Worm (Caenorhabditis elegans): ENCODE measurements around the gene dkc-1.

dkc-1 gene

ce11 chrIII:10706972-10707438 lies 41.2 kb upstream of the dkc-1 start, which contains the start of the genes Y39A1A.21 and Y39A1A.22 (continued):
- peak; percentile 79 for TF ChIP-seq rcor-1 (GFP tag; IDR thresholded peaks at IDR 0.05)
- TF ChIP-seq rpc-1 (optimal IDR thresholded peaks at IDR 0.05): no peak
- no peak for TF ChIP-seq rpc-1 (tag; optimal IDR thresholded peaks at IDR 0.05)
- TF ChIP-seq attf-6 (GFP tag; IDR thresholded peaks at IDR 0.05): no peak
- TF ChIP-seq Y53G8AR.9 (GFP tag; conservative IDR thresholded peaks at IDR 0.05): peak; percentile 91
- TF ChIP-seq T07F8.4 (tag; optimal IDR thresholded peaks at IDR 0.05): no peak
- TF ChIP-seq lin-54 (GFP tag; optimal IDR thresholded peaks at IDR 0.05): peak; percentile 80
- peak; percentile 50 for TF ChIP-seq chd-7 (tag; optimal IDR thresholded peaks at IDR 0.05)
- TF ChIP-seq C06A6.2 (GFP tag; conservative IDR thresholded peaks at IDR 0.05): peak; percentile 37; the same call in 1 of the 2 replicates
- TF ChIP-seq hlh-12 (tag; optimal IDR thresholded peaks at IDR 0.05): no peak
- no peak for TF ChIP-seq F57C9.4 (tag; optimal IDR thresholded peaks at IDR 0.05)
- no peak for TF ChIP-seq ztf-22 (GFP tag; optimal IDR thresholded peaks at IDR 0.05)
- no peak for TF ChIP-seq F57A8.1 (GFP tag; optimal IDR thresholded peaks at IDR 0.05)
- TF ChIP-seq ztf-25 (GFP tag; IDR thresholded peaks at IDR 0.05): no peak
- TF ChIP-seq Y67H2A.10 (GFP tag; conservative IDR thresholded peaks at IDR 0.05): no peak
- no peak for TF ChIP-seq ets-4 (GFP tag; optimal IDR thresholded peaks at IDR 0.05)
- peak; percentile 84 for TF ChIP-seq madf-6 (GFP tag; IDR thresholded peaks at IDR 0.05)
- no peak for TF ChIP-seq sea-2 (GFP tag; IDR thresholded peaks at IDR 0.05)
- TF ChIP-seq ceh-27 (GFP tag; optimal IDR thresholded peaks at IDR 0.05): peak; percentile 57
- peak; percentile 65; the same call in 1 of the 2 replicates for TF ChIP-seq egl-44 (GFP tag; IDR thresholded peaks at IDR 0.05)
- no peak for TF ChIP-seq mes-4 (tag; optimal IDR thresholded peaks at IDR 0.05)
- TF ChIP-seq lin-40 (tag; optimal IDR thresholded peaks at IDR 0.05): peak; percentile 80
- peak; percentile 79 for TF ChIP-seq ZK185.1 (tag; optimal IDR thresholded peaks at IDR 0.05; ENCODE audit: poor library complexity, severe bottlenecking)
- TF ChIP-seq ceh-58 (GFP tag; IDR thresholded peaks at IDR 0.05): no peak
- no peak for TF ChIP-seq sdz-38 (tag; optimal IDR thresholded peaks at IDR 0.05)
- TF ChIP-seq attf-3 (GFP tag; conservative IDR thresholded peaks at IDR 0.05): 0 out of 2 replicates have a peak, but pooled peaks have one; percentile 31
- TF ChIP-seq unc-62 (GFP tag; optimal IDR thresholded peaks at IDR 0.05): no peak
- no peak for TF ChIP-seq dpff-1 (tag; optimal IDR thresholded peaks at IDR 0.05)
- no peak for TF ChIP-seq Y79H2A.3 (GFP tag; conservative IDR thresholded peaks at IDR 0.05)
- TF ChIP-seq F37B4.10 (GFP tag; IDR thresholded peaks at IDR 0.05): no peak
- TF ChIP-seq nhr-80 (tag; optimal IDR thresholded peaks at IDR 0.05): peak; percentile 70

ce11 chrIII:10707461-10707860 lies 40.8 kb upstream of the dkc-1 start, which contains the start of gene mrpl-12:
mrpl-12 (plus strand) TSS chrIII:10707761.
- TF ChIP-seq nhr-80 (tag; optimal IDR thresholded peaks at IDR 0.05) (no peak), lsl-1 (GFP tag; optimal IDR thresholded peaks at IDR 0.05) (no peak), ztf-25 (GFP tag; IDR thresholded peaks at IDR 0.05) (no peak), nfya-2 (GFP tag; IDR thresholded peaks at IDR 0.05) (no peak), F37B4.10 (GFP tag; IDR thresholded peaks at IDR 0.05) (no peak), Y53F4B.3 (GFP tag; IDR thresholded peaks at IDR 0.05) (no peak), F55B11.4 (tag; optimal IDR thresholded peaks at IDR 0.05; ENCODE audit: borderline replicate concordance, insufficient read depth) (no peak), ceh-40 (GFP tag; IDR thresholded peaks at IDR 0.05) (no peak)

- TF ChIP-seq F57A8.1 (GFP tag; optimal IDR thresholded peaks at IDR 0.05): no peak
- no peak for TF ChIP-seq Y95B8A.8 (GFP tag; IDR thresholded peaks at IDR 0.05)
- no peak for TF ChIP-seq atf-7 (tag; optimal IDR thresholded peaks at IDR 0.05)
- no peak for TF ChIP-seq egl-44 (GFP tag; IDR thresholded peaks at IDR 0.05)
- TF ChIP-seq die-1 (tag; optimal IDR thresholded peaks at IDR 0.05): no peak
- no peak for TF ChIP-seq akir-1 (GFP tag; optimal IDR thresholded peaks at IDR 0.05)
- no peak for TF ChIP-seq sdz-38 (tag; optimal IDR thresholded peaks at IDR 0.05)
- no peak for TF ChIP-seq tbp1 (GFP tag; optimal IDR thresholded peaks at IDR 0.05)
- peak; percentile 22; the same call in 1 of the 2 replicates for TF ChIP-seq madf-6 (GFP tag; IDR thresholded peaks at IDR 0.05)
- 0 out of 2 replicates have a peak, but pooled peaks have one; percentile 31 for TF ChIP-seq madf-3 (GFP tag; IDR thresholded peaks at IDR 0.05)
- TF ChIP-seq ztf-18 (tag; optimal IDR thresholded peaks at IDR 0.05): peak; percentile 37
- TF ChIP-seq aptf-3 (GFP tag; IDR thresholded peaks at IDR 0.05): no peak
- TF ChIP-seq somi-1 (GFP tag; optimal IDR thresholded peaks at IDR 0.05): no peak
- no peak for TF ChIP-seq ceh-40 (GFP tag; IDR thresholded peaks at IDR 0.05)
- no peak for TF ChIP-seq snpc-1.1 (tag; optimal IDR thresholded peaks at IDR 0.05; ENCODE audit: insufficient read depth)
- TF ChIP-seq Y79H2A.3 (GFP tag; conservative IDR thresholded peaks at IDR 0.05): 0 out of 2 replicates have a peak, but pooled peaks have one; percentile 52
- no peak for TF ChIP-seq ceh-27 (GFP tag; optimal IDR thresholded peaks at IDR 0.05)
- TF ChIP-seq ceh-79 (tag; optimal IDR thresholded peaks at IDR 0.05): no peak
These were observed 39.7 kb upstream of the dkc-1 start for ce11 chrIII:10708484-10708883.
